Worm (Caenorhabditis elegans): ENCODE measurements around the gene copb-2.
A peak's percentile ranks its signal among the peaks of the same experiment; 100 is the strongest.

copb-2 gene

ce11 chrIV:9513360-9513777 is 53.8 kb downstream of the copb-2 start (continued):
- TF ChIP-seq egl-27 (tag; optimal IDR thresholded peaks at IDR 0.05) (no peak), tbx-2 (tag; optimal IDR thresholded peaks at IDR 0.05) (no peak), lin-39 (tag; optimal IDR thresholded peaks at IDR 0.05) (peak; percentile 39), nhr-12 (tag; optimal IDR thresholded peaks at IDR 0.05) (no peak), nhr-11 (tag; optimal IDR thresholded peaks at IDR 0.05) (no peak), unc-39 (tag; optimal IDR thresholded peaks at IDR 0.05) (no peak), snpc-4 (tag; optimal IDR thresholded peaks at IDR 0.05) (peak; percentile 60), daf-12 (tag; optimal IDR thresholded peaks at IDR 0.05) (no peak), ceh-16 (tag; optimal IDR thresholded peaks at IDR 0.05) (no peak), skn-1 (tag; optimal IDR thresholded peaks at IDR 0.05) (no peak), pha-4 (tag; optimal IDR thresholded peaks at IDR 0.05) (peak; percentile 79), fkh-2 (tag; optimal IDR thresholded peaks at IDR 0.05) (no peak), elt-1 (tag; optimal IDR thresholded peaks at IDR 0.05) (no peak), nhr-67 (tag; optimal IDR thresholded peaks at IDR 0.05) (no peak), R02D3.7 (tag; optimal IDR thresholded peaks at IDR 0.05) (no peak), mml-1 (tag; optimal IDR thresholded peaks at IDR 0.05) (no peak)
